Fruit fly (Drosophila melanogaster) whole organism, pupa: ENCODE measurements around the gene CG7218.
A peak's percentile ranks its signal among the peaks of the same experiment; 100 is the strongest.

Experiments
- CG10348 ChIP-seq: fragments of 200-800 bp; sonication (Bioruptor generic); IDR thresholded peaks from 2 replicates; pipeline ENCODE4 v1.3.6; 2022; ENCODE audit warnings: missing biosample characterization, missing genetic modification characterization
- CG12605 ChIP-seq: fragments of 200-800 bp; sonication (Bioruptor generic); IDR thresholded peaks from 2 replicates; pipeline ENCODE4 v1.3.6; 2022; ENCODE audit warnings: missing biosample characterization, missing genetic modification characterization
- CG13204 ChIP-seq: fragments of 200-800 bp; sonication (Bioruptor generic); optimal IDR thresholded peaks from 2 replicates; lab custom pipeline; 2018; ENCODE audit warnings: missing biosample characterization, mild to moderate bottlenecking, missing genetic modification characterization, moderate library complexity
- CG14655 ChIP-seq: fragments of 200-800 bp; sonication (Bioruptor generic); optimal IDR thresholded peaks from 3 replicates; lab custom pipeline; 2017; ENCODE audit warnings: mild to moderate bottlenecking, missing biosample characterization, missing genetic modification reagents, missing genetic modification characterization
- CG15710 ChIP-seq: fragments of 200-800 bp; sonication (Bioruptor generic); optimal IDR thresholded peaks from 2 replicates; lab custom pipeline; 2018; ENCODE audit warnings: missing biosample characterization, mild to moderate bottlenecking, missing genetic modification characterization, moderate library complexity
- CG17806 ChIP-seq: fragments of 200-800 bp; sonication (Bioruptor generic); optimal IDR thresholded peaks from 2 replicates; lab custom pipeline; 2018; ENCODE audit warnings: missing biosample characterization, mild to moderate bottlenecking, missing genetic modification characterization, moderate library complexity
- CG32121 ChIP-seq: fragments of 200-800 bp; sonication (Bioruptor generic); IDR thresholded peaks from 2 replicates; pipeline ENCODE4 v1.3.6; 2022; ENCODE audit warnings: missing biosample characterization, missing genetic modification characterization
- CG34367 ChIP-seq: fragments of 200-800 bp; sonication (Bioruptor generic); optimal IDR thresholded peaks from 2 replicates; lab custom pipeline; 2018; ENCODE audit warnings: missing biosample characterization, mild to moderate bottlenecking, missing genetic modification characterization
- CG4496 ChIP-seq: fragments of 200-800 bp; sonication (Bioruptor generic); IDR thresholded peaks from 3 replicates; pipeline ENCODE4 v1.3.6; 2022; ENCODE audit warnings: missing biosample characterization, missing genetic modification characterization
- CG8159 ChIP-seq: fragments of 200-800 bp; sonication (Bioruptor generic); optimal IDR thresholded peaks from 3 replicates; lab custom pipeline; 2018; ENCODE audit warnings: missing biosample characterization, mild to moderate bottlenecking, missing genetic modification characterization, moderate library complexity
- CG8301 ChIP-seq: fragments of 200-800 bp; sonication (Bioruptor generic); optimal IDR thresholded peaks from 2 replicates; lab custom pipeline; 2018; ENCODE audit warnings: missing biosample characterization, mild to moderate bottlenecking, missing genetic modification characterization
- CG9948 ChIP-seq: fragments of 200-800 bp; sonication (Bioruptor generic); optimal IDR thresholded peaks from 2 replicates; lab custom pipeline; 2018; ENCODE audit warnings: missing biosample characterization, mild to moderate bottlenecking, missing genetic modification characterization, moderate library complexity
- D1 ChIP-seq: fragments of 200-800 bp; sonication (Bioruptor generic); optimal IDR thresholded peaks from 2 replicates; lab custom pipeline; 2018; ENCODE audit warnings: missing biosample characterization, mild to moderate bottlenecking, missing genetic modification characterization, moderate library complexity
- EcR ChIP-seq: fragments of 200-800 bp; sonication (Bioruptor generic); optimal IDR thresholded peaks from 3 replicates; lab custom pipeline; 2019; ENCODE audit warnings: missing biosample characterization, missing genetic modification characterization, mild to moderate bottlenecking, moderate library complexity, missing genetic modification reagents
- Ets98B ChIP-seq: fragments of 200-800 bp; sonication (Bioruptor generic); IDR thresholded peaks from 2 replicates; pipeline ENCODE4 v1.3.6; 2022; ENCODE audit warnings: missing biosample characterization, missing genetic modification characterization
- Pif1A ChIP-seq: fragments of 200-800 bp; sonication (Bioruptor generic); optimal IDR thresholded peaks from 3 replicates; lab custom pipeline; 2016; ENCODE audit warnings: missing biosample characterization, missing genetic modification characterization
- Pif1B ChIP-seq: fragments of 200-800 bp; sonication (Bioruptor generic); optimal IDR thresholded peaks from 3 replicates; lab custom pipeline; 2016; ENCODE audit warnings: missing biosample characterization, missing genetic modification characterization
- Snoo ChIP-seq: fragments of 200-800 bp; sonication (Bioruptor generic); optimal IDR thresholded peaks from 3 replicates; lab custom pipeline; 2017; ENCODE audit warnings: missing biosample characterization, mild to moderate bottlenecking, missing genetic modification characterization, inconsistent platforms
- fd96Ca ChIP-seq: fragments of 200-800 bp; sonication (Bioruptor generic); IDR thresholded peaks from 3 replicates; pipeline ENCODE4 v1.3.6; 2022; ENCODE audit warnings: missing biosample characterization, missing genetic modification characterization
- gl ChIP-seq: fragments of 200-800 bp; sonication (Bioruptor generic); optimal IDR thresholded peaks from 2 replicates; lab custom pipeline; 2018; ENCODE audit warnings: missing biosample characterization, mild to moderate bottlenecking, missing genetic modification characterization
- rn ChIP-seq: fragments of 200-800 bp; sonication (Bioruptor generic); IDR thresholded peaks from 2 replicates; pipeline ENCODE4 v1.3.6; 2022; ENCODE audit warnings: missing biosample characterization, missing genetic modification characterization

CG7218 gene

dm6 chr3R:18160165-18160814 lies 3.9 kb downstream of the CG7218 start:
- no peak for TF ChIP-seq CG34367 (tag; lab: Kevin White, UChicago)
- TF ChIP-seq EcR: no peak
- TF ChIP-seq Pif1A: no peak
- TF ChIP-seq gl (tag; lab: Kevin White, UChicago): no peak
- no peak for TF ChIP-seq CG17806
- TF ChIP-seq CG10348 (GFP tag; lab: Robert Waterston, UW): no peak
- no peak for TF ChIP-seq CG15710 (tag; lab: Kevin White, UChicago)
- no peak for TF ChIP-seq D1 (tag; lab: Kevin White, UChicago)
- TF ChIP-seq CG14655: no peak

dm6 chr3R:18158401-18158800 lies 5.8 kb downstream of the CG7218 start, which contains the start of gene CG14315:
CG14315 (plus strand) TSS chr3R:18158701.
- TF ChIP-seq CG4496: no peak
- TF ChIP-seq EcR: no peak
- TF ChIP-seq CG12605 (GFP tag; lab: Robert Waterston, UW): no peak
- TF ChIP-seq CG8159: no peak
- no peak for TF ChIP-seq CG32121 (GFP tag; lab: Robert Waterston, UW)
- TF ChIP-seq rn (GFP tag; lab: Robert Waterston, UW): no peak
- TF ChIP-seq Pif1B (GFP tag; lab: Kevin White, UChicago): no peak
- no peak for TF ChIP-seq CG34367 (tag; lab: Kevin White, UChicago)
- no peak for TF ChIP-seq CG17806
- no peak for TF ChIP-seq CG9948 (tag; lab: Kevin White, UChicago)
- no peak for TF ChIP-seq CG15710 (tag; lab: Kevin White, UChicago)
- TF ChIP-seq CG14655: no peak

- TF ChIP-seq Ets98B (no peak), CG34367 (tag; lab: Kevin White, UChicago) (no peak), rn (GFP tag; lab: Robert Waterston, UW) (no peak), CG9948 (tag; lab: Kevin White, UChicago) (peak; percentile 23), CG8301 (tag; lab: Kevin White, UChicago) (peak; percentile 12), CG17806 (no peak), EcR (peak; percentile 40), Pif1A (peak; percentile 25), CG8159 (peak; percentile 47), CG13204 (GFP tag; lab: Kevin White, UChicago) (no peak), Snoo (tag; lab: Kevin White, UChicago) (peak; percentile 52), CG15710 (tag; lab: Kevin White, UChicago) (peak; percentile 22), CG12605 (GFP tag; lab: Robert Waterston, UW) (no peak), CG4496 (no peak), Pif1B (GFP tag; lab: Kevin White, UChicago) (peak; percentile 38)
Observed at dm6 chr3R:18157459-18157858, 6.7 kb downstream of the CG7218 start.

- no peak for TF ChIP-seq CG15710 (tag; lab: Kevin White, UChicago)
- no peak for TF ChIP-seq rn (GFP tag; lab: Robert Waterston, UW)
- no peak for TF ChIP-seq gl (tag; lab: Kevin White, UChicago)
Observed at dm6 chr3R:18156608-18157007, 7.6 kb downstream of the CG7218 start.

- 0 out of 3 replicates have a peak, but pooled peaks have one; percentile 33 for TF ChIP-seq CG4496
- no peak for TF ChIP-seq rn (GFP tag; lab: Robert Waterston, UW)
Observed at dm6 chr3R:18153698-18154097, 10.5 kb downstream of the CG7218 start.

- no peak for TF ChIP-seq D1 (tag; lab: Kevin White, UChicago)
- TF ChIP-seq CG9948 (tag; lab: Kevin White, UChicago): no peak
- TF ChIP-seq CG34367 (tag; lab: Kevin White, UChicago): no peak
Observed at dm6 chr3R:18151820-18152219, 12.4 kb downstream of the CG7218 start, which contains the start of gene CG14316. CG14316 (plus strand) TSS chr3R:18152120.

- peak; percentile 44 for TF ChIP-seq CG8159
- no peak for TF ChIP-seq Pif1A
- peak; percentile 76 for TF ChIP-seq CG13204 (GFP tag; lab: Kevin White, UChicago)
- TF ChIP-seq CG17806: peak; percentile 21
- TF ChIP-seq Pif1B (GFP tag; lab: Kevin White, UChicago): peak; percentile 18
- peak; percentile 50 for TF ChIP-seq CG15710 (tag; lab: Kevin White, UChicago)
- peak; percentile 69; the same call in 2 of the 3 replicates for TF ChIP-seq CG4496
- TF ChIP-seq rn (GFP tag; lab: Robert Waterston, UW): no peak
- no peak for TF ChIP-seq CG10348 (GFP tag; lab: Robert Waterston, UW)
- no peak for TF ChIP-seq CG9948 (tag; lab: Kevin White, UChicago)
- TF ChIP-seq fd96Ca (GFP tag; lab: Robert Waterston, UW): no peak
- peak; percentile 60 for TF ChIP-seq gl (tag; lab: Kevin White, UChicago)
- TF ChIP-seq CG34367 (tag; lab: Kevin White, UChicago): peak; percentile 9
- TF ChIP-seq CG14655: peak; percentile 5
- peak; percentile 21 for TF ChIP-seq EcR
- no peak for TF ChIP-seq D1 (tag; lab: Kevin White, UChicago)
- no peak for TF ChIP-seq CG8301 (tag; lab: Kevin White, UChicago)
Observed at dm6 chr3R:18146629-18147028, 17.6 kb downstream of the CG7218 start.
